Fruit fly (Drosophila melanogaster) whole organism, pupa: ENCODE measurements around the gene NimC3.

Source experiments
- CG12605 ChIP-seq: fragments of 200-800 bp; sonication (Bioruptor generic); IDR thresholded peaks from 2 replicates; pipeline ENCODE4 v1.3.6; 2022; ENCODE audit warnings: missing biosample characterization, missing genetic modification characterization
- CG13204 ChIP-seq: fragments of 200-800 bp; sonication (Bioruptor generic); optimal IDR thresholded peaks from 2 replicates; lab custom pipeline; 2018; ENCODE audit warnings: missing biosample characterization, mild to moderate bottlenecking, missing genetic modification characterization, moderate library complexity
- CG14655 ChIP-seq: fragments of 200-800 bp; sonication (Bioruptor generic); optimal IDR thresholded peaks from 3 replicates; lab custom pipeline; 2017; ENCODE audit warnings: mild to moderate bottlenecking, missing biosample characterization, missing genetic modification reagents, missing genetic modification characterization
- CG34367 ChIP-seq: fragments of 200-800 bp; sonication (Bioruptor generic); optimal IDR thresholded peaks from 2 replicates; lab custom pipeline; 2018; ENCODE audit warnings: missing biosample characterization, mild to moderate bottlenecking, missing genetic modification characterization
- CG8301 ChIP-seq: fragments of 200-800 bp; sonication (Bioruptor generic); optimal IDR thresholded peaks from 2 replicates; lab custom pipeline; 2018; ENCODE audit warnings: missing biosample characterization, mild to moderate bottlenecking, missing genetic modification characterization
- EcR ChIP-seq: fragments of 200-800 bp; sonication (Bioruptor generic); optimal IDR thresholded peaks from 3 replicates; lab custom pipeline; 2019; ENCODE audit warnings: missing biosample characterization, missing genetic modification characterization, mild to moderate bottlenecking, moderate library complexity, missing genetic modification reagents
- Ets98B ChIP-seq: fragments of 200-800 bp; sonication (Bioruptor generic); IDR thresholded peaks from 2 replicates; pipeline ENCODE4 v1.3.6; 2022; ENCODE audit warnings: missing biosample characterization, missing genetic modification characterization
- rn ChIP-seq: fragments of 200-800 bp; sonication (Bioruptor generic); IDR thresholded peaks from 2 replicates; pipeline ENCODE4 v1.3.6; 2022; ENCODE audit warnings: missing biosample characterization, missing genetic modification characterization

DNA sequence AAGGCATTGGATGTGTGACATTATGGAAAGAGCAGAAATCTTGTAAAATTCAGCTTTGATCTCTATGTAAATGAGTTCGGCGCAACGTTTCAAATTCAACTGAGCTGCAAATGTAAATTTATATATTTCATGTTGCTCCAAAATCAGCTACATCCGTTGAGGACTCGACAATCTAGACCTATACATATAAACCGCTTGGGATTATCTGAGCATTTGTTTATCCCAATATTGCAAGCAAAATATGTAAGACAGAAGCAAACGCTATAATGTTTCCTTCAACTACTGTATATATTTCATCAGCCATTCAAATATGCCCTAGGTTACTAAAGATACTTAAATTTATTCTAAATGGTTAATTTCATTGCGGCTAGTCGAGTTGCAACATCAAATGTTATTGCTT lies 43.3 kb downstream of the NimC3 start, which contains the start of gene NimC1:
- TF ChIP-seq CG13204 (no peak), EcR (GFP tag; lab: Kevin White, UChicago) (no peak), rn (GFP tag; lab: Robert Waterston, UW) (no peak), Ets98B (GFP tag; lab: Robert Waterston, UW) (no peak), CG34367 (no peak), CG14655 (GFP tag; lab: Kevin White, UChicago) (no peak), CG12605 (GFP tag; lab: Robert Waterston, UW) (no peak), CG8301 (no peak)
